Worm (Caenorhabditis elegans) whole organism, young adult: ENCODE data around the gene bca-1.

Source experiments
- B0336.3 ChIP-seq: fragments of 200-800 bp; sonication (Bioruptor generic); IDR thresholded peaks from 2 replicates; pipeline ENCODE4 v1.3.6; 2022; ENCODE audit warnings: missing genetic modification characterization, missing compliant biosample characterization
- C06A6.2 ChIP-seq: fragments of 200-800 bp; sonication (Bioruptor generic); conservative IDR thresholded peaks from 2 replicates; pipeline ENCODE4 v1.3.6; 2022; ENCODE audit warnings: missing genetic modification characterization, missing compliant biosample characterization
- D2030.7 ChIP-seq: fragments of 200-800 bp; sonication (Bioruptor generic); IDR thresholded peaks from 2 replicates; pipeline ENCODE4 v1.3.6; 2022; ENCODE audit warnings: missing genetic modification reagents, missing genetic modification characterization, missing compliant biosample characterization
- F10E7.11 ChIP-seq: sonication (generic microtip); optimal IDR thresholded peaks from 2 replicates; lab custom pipeline; 2017; ENCODE audit warnings: mild to moderate bottlenecking, missing genetic modification characterization, moderate library complexity, missing compliant biosample characterization
- F49E8.2 ChIP-seq: sonication (generic microtip); optimal IDR thresholded peaks from 3 replicates; lab custom pipeline; 2017; ENCODE audit warnings: missing genetic modification characterization, mild to moderate bottlenecking, missing compliant biosample characterization, antibody characterized with exemption, moderate library complexity; ENCODE audit not compliant: insufficient read depth
- F55B11.4 ChIP-seq: sonication (generic microtip); optimal IDR thresholded peaks from 2 replicates; lab custom pipeline; 2016; ENCODE audit warnings: missing compliant biosample characterization, missing genetic modification characterization, borderline replicate concordance; ENCODE audit not compliant: insufficient read depth
- F57A8.1 ChIP-seq: fragments of 200-800 bp; sonication (Bioruptor generic); optimal IDR thresholded peaks from 2 replicates; lab custom pipeline; 2018; ENCODE audit warnings: mild to moderate bottlenecking, missing genetic modification characterization, moderate library complexity, missing compliant biosample characterization
- K11D2.4 ChIP-seq: fragments of 200-800 bp; sonication (Bioruptor generic); IDR thresholded peaks from 2 replicates; pipeline ENCODE4 v1.3.6; 2022; ENCODE audit warnings: missing genetic modification reagents, missing genetic modification characterization, missing compliant biosample characterization
- Y56A3A.18 ChIP-seq: fragments of 200-800 bp; sonication (Bioruptor generic); IDR thresholded peaks from 2 replicates; pipeline ENCODE4 v1.3.6; 2022; ENCODE audit warnings: missing genetic modification reagents, missing genetic modification characterization, missing compliant biosample characterization
- Y67H2A.10 ChIP-seq: fragments of 200-800 bp; sonication (Bioruptor generic); conservative IDR thresholded peaks from 2 replicates; pipeline ENCODE4 v1.3.6; 2022; ENCODE audit warnings: missing genetic modification reagents, missing genetic modification characterization, missing compliant biosample characterization
- aptf-3 ChIP-seq: fragments of 200-800 bp; sonication (Bioruptor generic); IDR thresholded peaks from 2 replicates; pipeline ENCODE4 v1.3.6; 2022; ENCODE audit warnings: missing genetic modification characterization, missing compliant biosample characterization
- attf-3 ChIP-seq: fragments of 200-800 bp; sonication (Bioruptor generic); conservative IDR thresholded peaks from 2 replicates; pipeline ENCODE4 v1.3.6; 2022; ENCODE audit warnings: missing genetic modification reagents, missing genetic modification characterization, missing compliant biosample characterization
- attf-5 ChIP-seq: fragments of 200-800 bp; sonication (Bioruptor generic); optimal IDR thresholded peaks from 2 replicates; lab custom pipeline; 2018; ENCODE audit warnings: mild to moderate bottlenecking, missing genetic modification characterization, missing compliant biosample characterization
- bed-1 ChIP-seq: fragments of 200-800 bp; sonication (Bioruptor generic); IDR thresholded peaks from 2 replicates; pipeline ENCODE4 v1.3.6; 2022; ENCODE audit warnings: missing genetic modification reagents, missing genetic modification characterization, missing compliant biosample characterization
- cebp-2 ChIP-seq: fragments of 200-800 bp; sonication (Bioruptor generic); IDR thresholded peaks from 2 replicates; pipeline ENCODE4 v1.3.6; 2022; ENCODE audit warnings: missing genetic modification characterization, missing compliant biosample characterization
- chd-7 ChIP-seq: sonication (generic microtip); optimal IDR thresholded peaks from 2 replicates; lab custom pipeline; 2016; ENCODE audit warnings: mild to moderate bottlenecking, missing genetic modification characterization, moderate library complexity, missing compliant biosample characterization
- dox-1 ChIP-seq: fragments of 200-800 bp; sonication (Bioruptor generic); IDR thresholded peaks from 2 replicates; pipeline ENCODE4 v1.3.6; 2022; ENCODE audit warnings: missing genetic modification reagents, missing genetic modification characterization, missing compliant biosample characterization
- dpff-1 ChIP-seq: sonication (generic microtip); optimal IDR thresholded peaks from 2 replicates; lab custom pipeline; 2017; ENCODE audit warnings: mild to moderate bottlenecking, missing genetic modification characterization, missing compliant biosample characterization
- fkh-3 ChIP-seq: sonication (generic microtip); optimal IDR thresholded peaks from 2 replicates; lab custom pipeline; 2016; ENCODE audit warnings: mild to moderate bottlenecking, missing genetic modification characterization, missing compliant biosample characterization
- hlh-12 ChIP-seq: sonication (generic microtip); optimal IDR thresholded peaks from 2 replicates; lab custom pipeline; 2016; ENCODE audit warnings: missing genetic modification characterization, missing compliant biosample characterization
- hmg-1.2 ChIP-seq: fragments of 200-800 bp; sonication (Bioruptor generic); IDR thresholded peaks from 2 replicates; pipeline ENCODE4 v1.3.6; 2022; ENCODE audit warnings: missing genetic modification reagents, missing genetic modification characterization, missing compliant biosample characterization
- hsf-1 ChIP-seq: fragments of 200-800 bp; sonication (Bioruptor generic); IDR thresholded peaks from 2 replicates; pipeline ENCODE4 v1.3.6; 2022; ENCODE audit warnings: missing genetic modification reagents, missing genetic modification characterization, missing compliant biosample characterization
- let-526 ChIP-seq: fragments of 200-800 bp; sonication (Bioruptor generic); IDR thresholded peaks from 2 replicates; pipeline ENCODE4 v1.3.6; 2022; ENCODE audit warnings: missing genetic modification reagents, missing genetic modification characterization, missing compliant biosample characterization
- let-607 ChIP-seq, 2 experiments: fragments of 200-800 bp in 1 of 2; sonication (Bioruptor generic) in 1 of 2; sonication (generic microtip) in 1 of 2; optimal IDR thresholded peaks; 2 replicates each; lab custom pipeline; 2016 to 2018; ENCODE audit warnings: mild to moderate bottlenecking in 2 of 2, missing compliant biosample characterization in 2 of 2, missing genetic modification characterization in 2 of 2, moderate library complexity in 2 of 2, missing genotype in 1 of 2
- lin-54 ChIP-seq: fragments of 200-800 bp; sonication (Bioruptor generic); optimal IDR thresholded peaks from 2 replicates; lab custom pipeline; 2018; ENCODE audit warnings: mild to moderate bottlenecking, missing genetic modification characterization, missing compliant biosample characterization
- mcd-1 ChIP-seq: fragments of 200-800 bp; sonication (Bioruptor generic); IDR thresholded peaks from 2 replicates; pipeline ENCODE4 v1.3.6; 2022; ENCODE audit warnings: missing genetic modification reagents, missing genetic modification characterization, missing compliant biosample characterization
- rcor-1 ChIP-seq: fragments of 200-800 bp; sonication (Bioruptor generic); IDR thresholded peaks from 2 replicates; pipeline ENCODE4 v1.3.6; 2022; ENCODE audit warnings: missing genetic modification reagents, missing genetic modification characterization, missing compliant biosample characterization
- rec-8 ChIP-seq, 2 experiments: sonication (generic microtip); optimal IDR thresholded peaks; 2 replicates each; lab custom pipeline; 2016; ENCODE audit warnings: mild to moderate bottlenecking in 2 of 2, missing genetic modification characterization in 2 of 2, missing genetic modification reagents in 2 of 2, missing genotype in 2 of 2, missing biosample characterization in 1 of 2, missing compliant biosample characterization in 1 of 2, moderate library complexity in 1 of 2
- sdz-38 ChIP-seq: sonication (generic microtip); optimal IDR thresholded peaks from 2 replicates; lab custom pipeline; 2016; ENCODE audit warnings: missing genotype, missing genetic modification characterization, missing compliant biosample characterization
- tbp1 ChIP-seq: fragments of 200-800 bp; sonication (Bioruptor generic); optimal IDR thresholded peaks from 2 replicates; lab custom pipeline; 2018; ENCODE audit warnings: mild to moderate bottlenecking, missing genetic modification characterization, missing compliant biosample characterization
- tbx-9 ChIP-seq: sonication (generic microtip); optimal IDR thresholded peaks from 2 replicates; lab custom pipeline; 2016; ENCODE audit warnings: borderline replicate concordance, missing genetic modification characterization, inconsistent platforms, missing compliant biosample characterization
- unc-130 ChIP-seq: sonication (generic microtip); optimal IDR thresholded peaks from 2 replicates; lab custom pipeline; 2016; ENCODE audit warnings: missing genetic modification reagents, missing genetic modification characterization, missing compliant biosample characterization
- zim-3 ChIP-seq: sonication (generic microtip); optimal IDR thresholded peaks from 2 replicates; lab custom pipeline; 2017; ENCODE audit warnings: mild to moderate bottlenecking, missing genetic modification characterization, moderate library complexity, missing compliant biosample characterization
- ztf-18 ChIP-seq: sonication (generic microtip); optimal IDR thresholded peaks from 2 replicates; lab custom pipeline; 2016; ENCODE audit warnings: missing genotype, mild to moderate bottlenecking, missing genetic modification characterization, missing compliant biosample characterization
- ztf-22 ChIP-seq: fragments of 200-800 bp; sonication (Bioruptor generic); optimal IDR thresholded peaks from 2 replicates; lab custom pipeline; 2018; ENCODE audit warnings: mild to moderate bottlenecking, missing genetic modification characterization, moderate library complexity, missing compliant biosample characterization
- ztf-28 ChIP-seq: fragments of 200-800 bp; sonication (Bioruptor generic); IDR thresholded peaks from 2 replicates; pipeline ENCODE4 v1.3.6; 2022; ENCODE audit warnings: missing genetic modification reagents, missing genetic modification characterization, missing compliant biosample characterization

bca-1 gene

DNA sequence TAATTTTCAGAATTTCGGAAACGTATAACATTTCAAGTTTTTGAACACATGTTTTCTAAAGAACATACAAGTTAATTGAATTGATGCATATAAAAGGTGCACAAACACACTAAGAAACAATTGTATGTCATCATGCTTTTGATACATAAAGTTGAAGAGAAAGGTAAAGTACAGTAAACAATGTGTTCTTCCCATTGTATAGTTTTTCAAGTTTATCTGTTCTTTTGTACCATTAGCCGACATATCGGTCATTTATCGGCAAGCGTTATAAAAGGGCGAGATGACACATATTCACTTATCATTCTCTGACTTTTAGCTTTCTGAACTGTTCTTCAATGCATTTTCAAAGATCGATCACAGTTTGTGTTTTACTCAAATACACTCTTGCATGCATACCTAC is 14.6 kb downstream of the bca-1 start, which contains the start of gene T13C5.9:
Gene T13C5.9, plus strand, starts transcription at position 301 of the 400 bp plus-strand sequence.
- TF ChIP-seq F55B11.4 (tag; lab: Kevin White, UChicago) (no peak), Y56A3A.18 (GFP tag; lab: Robert Waterston, UW) (no peak), tbx-9 (tag; lab: Kevin White, UChicago) (no peak), D2030.7 (no peak), mcd-1 (GFP tag; lab: Robert Waterston, UW) (no peak), F49E8.2 (tag; lab: Kevin White, UChicago) (no peak), ztf-18 (tag; lab: Kevin White, UChicago) (no peak), B0336.3 (GFP tag; lab: Robert Waterston, UW) (no peak), hmg-1.2 (GFP tag; lab: Robert Waterston, UW) (no peak), ztf-22 (GFP tag; lab: Kevin White, UChicago) (no peak)

- TF ChIP-seq rec-8 (tag; optimal IDR thresholded peaks at IDR 0.05; lab: Kevin White, UChicago): no peak
- TF ChIP-seq hlh-12 (tag; lab: Kevin White, UChicago): no peak
- TF ChIP-seq F10E7.11 (tag; lab: Kevin White, UChicago): no peak
- no peak for TF ChIP-seq Y67H2A.10 (GFP tag; lab: Robert Waterston, UW)
- no peak for TF ChIP-seq tbp1 (GFP tag; lab: Kevin White, UChicago)
- TF ChIP-seq F55B11.4 (tag; lab: Kevin White, UChicago): no peak
- TF ChIP-seq zim-3: no peak
- no peak for TF ChIP-seq attf-3 (GFP tag; lab: Robert Waterston, UW)
- TF ChIP-seq, all 124 proteins: peak for 0
These were observed 16.7 kb downstream of the bca-1 start, which contains the start of gene T13C5.10 for ce11 chrX:6187848-6188247. T13C5.10 (plus strand) TSS chrX:6188148.

ce11 chrX:6184709-6185108 is 19.8 kb downstream of the bca-1 start, which contains the start of gene T13C5.2:
T13C5.2 (plus strand) TSS chrX:6185009.
- no peak for TF ChIP-seq F10E7.11 (tag; lab: Kevin White, UChicago)
- TF ChIP-seq C06A6.2 (GFP tag; lab: Robert Waterston, UW): no peak
- no peak for TF ChIP-seq dpff-1 (tag; lab: Kevin White, UChicago)
- TF ChIP-seq D2030.7: no peak

DNA sequence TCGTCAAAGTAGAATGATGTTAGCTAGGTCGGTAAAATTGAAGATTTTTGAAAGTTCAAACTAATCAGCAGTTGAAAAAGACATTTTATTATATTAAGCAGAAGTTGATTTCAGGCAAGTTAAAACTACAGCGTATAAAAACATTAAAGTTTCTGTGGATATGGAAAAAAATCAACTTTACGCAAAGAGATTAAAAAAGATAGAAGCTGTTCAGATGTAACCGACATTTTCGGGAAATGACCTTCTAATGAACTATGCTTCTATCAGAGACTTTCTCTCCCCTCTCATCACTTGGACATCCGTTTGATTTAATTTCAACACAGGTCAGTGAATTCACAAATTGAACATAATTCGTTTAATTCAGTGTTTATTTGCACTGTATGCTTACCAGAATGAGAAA is 24.3 kb downstream of the bca-1 start, which contains the start of gene T13C5.7:
Gene T13C5.7, plus strand, starts transcription at position 301 of the 400 bp plus-strand sequence.
- no peak for TF ChIP-seq aptf-3 (GFP tag; lab: Robert Waterston, UW)
- no peak for TF ChIP-seq unc-130 (GFP tag; lab: Kevin White, UChicago)
- no peak for TF ChIP-seq lin-54 (GFP tag; lab: Kevin White, UChicago)
- no peak for TF ChIP-seq rcor-1 (GFP tag; lab: Robert Waterston, UW)
- TF ChIP-seq chd-7 (tag; lab: Kevin White, UChicago): no peak
- TF ChIP-seq cebp-2 (GFP tag; lab: Robert Waterston, UW): no peak
- no peak for TF ChIP-seq bed-1
- no peak for TF ChIP-seq K11D2.4 (GFP tag; lab: Robert Waterston, UW)
- no peak for TF ChIP-seq let-607 (tag; optimal IDR thresholded peaks at IDR 0.05; lab: Kevin White, UChicago)
- TF ChIP-seq ztf-28: no peak
- no peak for TF ChIP-seq attf-3 (GFP tag; lab: Robert Waterston, UW)
- TF ChIP-seq F57A8.1 (GFP tag; lab: Kevin White, UChicago): no peak
- TF ChIP-seq D2030.7: no peak
- no peak for TF ChIP-seq hsf-1 (GFP tag; lab: Robert Waterston, UW)
- no peak for TF ChIP-seq attf-5 (GFP tag; lab: Kevin White, UChicago)
- no peak for TF ChIP-seq fkh-3 (tag; lab: Kevin White, UChicago)
- TF ChIP-seq sdz-38 (tag; lab: Kevin White, UChicago): no peak
- TF ChIP-seq let-526 (GFP tag; lab: Robert Waterston, UW): no peak
- no peak for TF ChIP-seq dox-1 (GFP tag; lab: Robert Waterston, UW)
- TF ChIP-seq, all 124 proteins: peak for 0
